Fruit fly (Drosophila melanogaster): ENCODE measurements around the gene Cpsf6.

Gene Cpsf6

dm6 chr3L:8346100-8346980 is 31.0 kb upstream of the Cpsf6 start, which contains the start of the genes CG7182 and GAPcenA (continued):
- TF ChIP-seq CG7839 (tag; optimal IDR thresholded peaks at IDR 0.05) (peak; percentile 74), CG18262 (tag; optimal IDR thresholded peaks at IDR 0.05) (peak; percentile 79), Sry-δ (GFP tag; optimal IDR thresholded peaks at IDR 0.05) (peak; percentile 86), row (GFP tag; IDR thresholded peaks at IDR 0.05) (peak; percentile 85), CG1233 (GFP tag; optimal IDR thresholded peaks at IDR 0.05) (peak; percentile 73), slp2 (GFP tag; optimal IDR thresholded peaks at IDR 0.05) (peak; percentile 0), sr (GFP tag; IDR thresholded peaks at IDR 0.05) (peak; percentile 17; the same call in 1 of the 3 replicates), Max (GFP tag; optimal IDR thresholded peaks at IDR 0.05) (peak; percentile 77), Dll (GFP tag; IDR thresholded peaks at IDR 0.05; ENCODE audit: partially characterized antibody) (peak; percentile 72), CG15601 (tag; optimal IDR thresholded peaks at IDR 0.05) (peak; percentile 79), eve (GFP tag; optimal IDR thresholded peaks at IDR 0.05) (no peak), tup (GFP tag; optimal IDR thresholded peaks at IDR 0.05) (no peak), CG15269 (tag; optimal IDR thresholded peaks at IDR 0.05) (peak; percentile 76), CG18764 (GFP tag; optimal IDR thresholded peaks at IDR 0.05) (peak; percentile 42), Usf (GFP tag; optimal IDR thresholded peaks at IDR 0.05) (peak; percentile 27), ac (GFP tag; optimal IDR thresholded peaks at IDR 0.05) (no peak), CG7556 (GFP tag; optimal IDR thresholded peaks at IDR 0.05) (peak; percentile 76), CG2116 (GFP tag; optimal IDR thresholded peaks at IDR 0.05) (peak; percentile 72), Side (GFP tag; optimal IDR thresholded peaks at IDR 0.05) (peak; percentile 14), Myb (GFP tag; optimal IDR thresholded peaks at IDR 0.05) (peak; percentile 22), Fer1 (GFP tag; optimal IDR thresholded peaks at IDR 0.05) (peak; percentile 49), cg (GFP tag; optimal IDR thresholded peaks at IDR 0.05) (peak; percentile 31), E2f2 (GFP tag; IDR thresholded peaks at IDR 0.05) (peak; percentile 59), Six4 (GFP tag; optimal IDR thresholded peaks at IDR 0.05) (peak; percentile 39), Atf3 (GFP tag; optimal IDR thresholded peaks at IDR 0.05) (no peak), nom (GFP tag; optimal IDR thresholded peaks at IDR 0.05) (peak; percentile 18), Vsx1 (GFP tag; optimal IDR thresholded peaks at IDR 0.05) (peak; percentile 3), gce (GFP tag; IDR thresholded peaks at IDR 0.05) (no peak), CG10209 (GFP tag; optimal IDR thresholded peaks at IDR 0.05) (peak; percentile 69), dm (GFP tag; optimal IDR thresholded peaks at IDR 0.05) (peak; percentile 91), CG2202 (tag; optimal IDR thresholded peaks at IDR 0.05) (peak; percentile 23), CG6689 (GFP tag; IDR thresholded peaks at IDR 0.05) (peak; percentile 52; the same call in 1 of the 2 replicates), ham (GFP tag; IDR thresholded peaks at IDR 0.05) (no peak), BtbVII (GFP tag; optimal IDR thresholded peaks at IDR 0.05) (peak; percentile 66), vvl (GFP tag; IDR thresholded peaks at IDR 0.05) (peak; percentile 53), pb (GFP tag; optimal IDR thresholded peaks at IDR 0.05) (no peak), mirr (GFP tag; optimal IDR thresholded peaks at IDR 0.05) (peak; percentile 36), Mrtf (GFP tag; IDR thresholded peaks at IDR 0.05) (no peak), CG10654 (GFP tag; optimal IDR thresholded peaks at IDR 0.05) (peak; percentile 61), p53 (GFP tag; optimal IDR thresholded peaks at IDR 0.05) (no peak), fd102C (GFP tag; optimal IDR thresholded peaks at IDR 0.05) (no peak), repo (GFP tag; optimal IDR thresholded peaks at IDR 0.05) (no peak), CG31224 (GFP tag; IDR thresholded peaks at IDR 0.05) (peak; percentile 34; the same call in 1 of the 2 replicates), CG13287 (GFP tag; IDR thresholded peaks at IDR 0.05; ENCODE audit: partially characterized antibody) (peak; percentile 68), Hr78 (GFP tag; optimal IDR thresholded peaks at IDR 0.05) (peak; percentile 5 to 100), jumu (GFP tag; optimal IDR thresholded peaks at IDR 0.05) (peak; percentile 26), so (GFP tag; IDR thresholded peaks at IDR 0.05) (no peak), tin (GFP tag; optimal IDR thresholded peaks at IDR 0.05) (peak; percentile 67), CG10979 (tag; optimal IDR thresholded peaks at IDR 0.05) (peak; percentile 56)

Data from whole organism, embryonic.